Worm (Caenorhabditis elegans) whole organism, L4 larva: ENCODE measurements around the gene rop-1.

Experiments used
- T26A8.4 ChIP-seq: fragments of 200-800 bp; sonication (Bioruptor generic); IDR thresholded peaks from 2 replicates; pipeline ENCODE4 v1.3.6; 2022; ENCODE audit warnings: missing genetic modification characterization, missing compliant biosample characterization
- aly-2 ChIP-seq: sonication (generic microtip); optimal IDR thresholded peaks from 2 replicates; lab custom pipeline; 2018; ENCODE audit warnings: missing biosample characterization, missing genetic modification characterization
- ceh-44 ChIP-seq: fragments of 200-800 bp; sonication (Bioruptor generic); IDR thresholded peaks from 2 replicates; pipeline ENCODE4 v1.3.6; 2022; ENCODE audit warnings: missing genetic modification reagents, missing genetic modification characterization, missing compliant biosample characterization
- ceh-82 ChIP-seq: sonication (generic microtip); optimal IDR thresholded peaks from 2 replicates; lab custom pipeline; 2017; ENCODE audit warnings: missing biosample characterization, missing genetic modification characterization
- nhr-237 ChIP-seq: sonication (generic microtip); optimal IDR thresholded peaks from 2 replicates; lab custom pipeline; 2017; ENCODE audit warnings: missing biosample characterization, missing genetic modification characterization
- spr-3 ChIP-seq: fragments of 200-800 bp; sonication (Bioruptor generic); optimal IDR thresholded peaks from 2 replicates; lab custom pipeline; 2018; ENCODE audit warnings: mild to moderate bottlenecking, missing genetic modification characterization, missing compliant biosample characterization

DNA sequence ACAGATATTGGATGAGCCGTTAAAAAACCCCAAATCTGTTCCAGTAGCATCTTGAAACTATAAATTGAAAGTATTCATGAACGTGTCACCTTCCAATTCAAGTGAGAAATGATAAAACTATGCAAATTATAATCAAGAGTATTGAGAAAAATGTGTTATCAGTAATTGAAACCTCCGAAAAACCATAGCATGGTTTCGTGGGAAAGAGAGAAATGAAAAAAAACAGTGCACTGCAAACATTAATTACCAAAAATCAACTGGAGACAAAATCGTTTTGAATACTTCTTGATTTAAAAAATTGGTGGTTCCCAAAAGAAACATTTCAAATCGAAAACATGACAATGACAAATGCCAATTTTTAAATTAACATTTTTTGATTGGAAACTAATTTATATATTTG lies 29.2 kb downstream of the rop-1 start, which contains the start of gene daf-36:
- TF ChIP-seq ceh-82 (tag; lab: Kevin White, UChicago), result no peak
- no peak for TF ChIP-seq aly-2 (tag; lab: Kevin White, UChicago)
- TF ChIP-seq T26A8.4 (GFP tag; lab: Robert Waterston, UW), result no peak
- TF ChIP-seq ceh-44 (GFP tag; lab: Robert Waterston, UW), result no peak
- no peak for TF ChIP-seq nhr-237 (tag; lab: Kevin White, UChicago)
- no peak for TF ChIP-seq spr-3 (GFP tag; lab: Kevin White, UChicago)
